Fruit fly (Drosophila melanogaster) whole organism, pupa: ENCODE measurements around the gene CG4613.

Experiments
- CG10348 ChIP-seq: fragments of 200-800 bp; sonication (Bioruptor generic); IDR thresholded peaks from 2 replicates; pipeline ENCODE4 v1.3.6; 2022; ENCODE audit warnings: missing biosample characterization, missing genetic modification characterization
- CG12605 ChIP-seq: fragments of 200-800 bp; sonication (Bioruptor generic); IDR thresholded peaks from 2 replicates; pipeline ENCODE4 v1.3.6; 2022; ENCODE audit warnings: missing biosample characterization, missing genetic modification characterization
- CG13204 ChIP-seq: fragments of 200-800 bp; sonication (Bioruptor generic); optimal IDR thresholded peaks from 2 replicates; lab custom pipeline; 2018; ENCODE audit warnings: missing biosample characterization, mild to moderate bottlenecking, missing genetic modification characterization, moderate library complexity
- CG14655 ChIP-seq: fragments of 200-800 bp; sonication (Bioruptor generic); optimal IDR thresholded peaks from 3 replicates; lab custom pipeline; 2017; ENCODE audit warnings: mild to moderate bottlenecking, missing biosample characterization, missing genetic modification reagents, missing genetic modification characterization
- CG15710 ChIP-seq: fragments of 200-800 bp; sonication (Bioruptor generic); optimal IDR thresholded peaks from 2 replicates; lab custom pipeline; 2018; ENCODE audit warnings: missing biosample characterization, mild to moderate bottlenecking, missing genetic modification characterization, moderate library complexity
- CG17806 ChIP-seq: fragments of 200-800 bp; sonication (Bioruptor generic); optimal IDR thresholded peaks from 2 replicates; lab custom pipeline; 2018; ENCODE audit warnings: missing biosample characterization, mild to moderate bottlenecking, missing genetic modification characterization, moderate library complexity
- CG32121 ChIP-seq: fragments of 200-800 bp; sonication (Bioruptor generic); IDR thresholded peaks from 2 replicates; pipeline ENCODE4 v1.3.6; 2022; ENCODE audit warnings: missing biosample characterization, missing genetic modification characterization
- CG34367 ChIP-seq: fragments of 200-800 bp; sonication (Bioruptor generic); optimal IDR thresholded peaks from 2 replicates; lab custom pipeline; 2018; ENCODE audit warnings: missing biosample characterization, mild to moderate bottlenecking, missing genetic modification characterization
- CG4496 ChIP-seq: fragments of 200-800 bp; sonication (Bioruptor generic); IDR thresholded peaks from 3 replicates; pipeline ENCODE4 v1.3.6; 2022; ENCODE audit warnings: missing biosample characterization, missing genetic modification characterization
- CG8159 ChIP-seq: fragments of 200-800 bp; sonication (Bioruptor generic); optimal IDR thresholded peaks from 3 replicates; lab custom pipeline; 2018; ENCODE audit warnings: missing biosample characterization, mild to moderate bottlenecking, missing genetic modification characterization, moderate library complexity
- CG8301 ChIP-seq: fragments of 200-800 bp; sonication (Bioruptor generic); optimal IDR thresholded peaks from 2 replicates; lab custom pipeline; 2018; ENCODE audit warnings: missing biosample characterization, mild to moderate bottlenecking, missing genetic modification characterization
- CG9948 ChIP-seq: fragments of 200-800 bp; sonication (Bioruptor generic); optimal IDR thresholded peaks from 2 replicates; lab custom pipeline; 2018; ENCODE audit warnings: missing biosample characterization, mild to moderate bottlenecking, missing genetic modification characterization, moderate library complexity
- D1 ChIP-seq: fragments of 200-800 bp; sonication (Bioruptor generic); optimal IDR thresholded peaks from 2 replicates; lab custom pipeline; 2018; ENCODE audit warnings: missing biosample characterization, mild to moderate bottlenecking, missing genetic modification characterization, moderate library complexity
- EcR ChIP-seq: fragments of 200-800 bp; sonication (Bioruptor generic); optimal IDR thresholded peaks from 3 replicates; lab custom pipeline; 2019; ENCODE audit warnings: missing biosample characterization, missing genetic modification characterization, mild to moderate bottlenecking, moderate library complexity, missing genetic modification reagents
- Ets98B ChIP-seq: fragments of 200-800 bp; sonication (Bioruptor generic); IDR thresholded peaks from 2 replicates; pipeline ENCODE4 v1.3.6; 2022; ENCODE audit warnings: missing biosample characterization, missing genetic modification characterization
- Pif1A ChIP-seq: fragments of 200-800 bp; sonication (Bioruptor generic); optimal IDR thresholded peaks from 3 replicates; lab custom pipeline; 2016; ENCODE audit warnings: missing biosample characterization, missing genetic modification characterization
- Pif1B ChIP-seq: fragments of 200-800 bp; sonication (Bioruptor generic); optimal IDR thresholded peaks from 3 replicates; lab custom pipeline; 2016; ENCODE audit warnings: missing biosample characterization, missing genetic modification characterization
- Snoo ChIP-seq: fragments of 200-800 bp; sonication (Bioruptor generic); optimal IDR thresholded peaks from 3 replicates; lab custom pipeline; 2017; ENCODE audit warnings: missing biosample characterization, mild to moderate bottlenecking, missing genetic modification characterization, inconsistent platforms
- fd96Ca ChIP-seq: fragments of 200-800 bp; sonication (Bioruptor generic); IDR thresholded peaks from 3 replicates; pipeline ENCODE4 v1.3.6; 2022; ENCODE audit warnings: missing biosample characterization, missing genetic modification characterization
- gl ChIP-seq: fragments of 200-800 bp; sonication (Bioruptor generic); optimal IDR thresholded peaks from 2 replicates; lab custom pipeline; 2018; ENCODE audit warnings: missing biosample characterization, mild to moderate bottlenecking, missing genetic modification characterization
- rn ChIP-seq: fragments of 200-800 bp; sonication (Bioruptor generic); IDR thresholded peaks from 2 replicates; pipeline ENCODE4 v1.3.6; 2022; ENCODE audit warnings: missing biosample characterization, missing genetic modification characterization

The CG4613 gene

DNA sequence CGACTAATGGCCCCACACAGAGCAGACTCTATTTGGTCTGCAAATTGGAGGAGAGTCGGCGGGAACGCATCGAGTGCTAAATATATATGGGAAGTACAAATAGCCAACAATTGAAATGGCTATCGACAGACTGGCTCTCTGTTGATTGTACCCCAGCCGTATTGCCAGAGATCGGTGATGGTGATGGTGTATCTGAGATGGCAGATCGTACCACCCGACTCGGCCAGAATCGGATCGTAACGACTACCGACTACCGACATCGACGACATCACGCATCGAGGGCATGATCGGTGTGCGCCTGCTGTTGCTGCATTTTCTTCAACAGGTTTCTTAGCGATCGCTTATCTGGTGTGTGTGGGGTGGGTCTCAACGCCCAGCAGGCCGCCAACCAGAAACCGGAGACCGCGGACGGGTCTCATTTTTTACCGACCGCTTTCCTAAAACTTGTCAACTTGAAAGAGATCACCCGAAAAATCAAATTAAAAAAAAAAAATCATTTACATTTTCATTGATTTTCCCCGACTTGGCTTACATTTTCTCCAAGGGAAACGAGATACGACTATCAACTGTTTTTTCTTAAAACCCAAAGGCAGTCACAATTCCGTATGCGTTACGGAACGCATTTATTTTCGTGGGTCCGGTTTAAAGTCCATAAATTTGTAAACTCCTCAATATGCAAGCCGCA is 22.6 kb upstream of the CG4613 start:
- TF ChIP-seq CG14655 (GFP tag; lab: Kevin White, UChicago) (peak; percentile 75), Snoo (tag; lab: Kevin White, UChicago) (no peak), CG4496 (GFP tag; lab: Robert Waterston, UW) (peak; percentile 85; the same call in 2 of the 3 replicates), CG12605 (peak; percentile 12; the same call in 1 of the 2 replicates), CG8159 (tag; lab: Kevin White, UChicago) (peak; percentile 69), rn (GFP tag; lab: Robert Waterston, UW) (0 out of 2 replicates have a peak, but pooled peaks have one; percentile 25), CG10348 (GFP tag; lab: Robert Waterston, UW) (no peak), CG13204 (GFP tag; lab: Kevin White, UChicago) (peak; percentile 61), Pif1B (GFP tag; lab: Kevin White, UChicago) (peak; percentile 45), CG15710 (tag; lab: Kevin White, UChicago) (peak; percentile 64), CG32121 (GFP tag; lab: Robert Waterston, UW) (peak; percentile 67), CG17806 (tag; lab: Kevin White, UChicago) (peak; percentile 59), CG34367 (peak; percentile 68), fd96Ca (GFP tag; lab: Robert Waterston, UW) (no peak), EcR (GFP tag; lab: Kevin White, UChicago) (peak; percentile 21), D1 (tag; lab: Kevin White, UChicago) (no peak), CG8301 (peak; percentile 45), gl (tag; lab: Kevin White, UChicago) (peak; percentile 86), Pif1A (GFP tag; lab: Kevin White, UChicago) (peak; percentile 70), Ets98B (GFP tag; lab: Robert Waterston, UW) (peak; percentile 70), CG9948 (tag; lab: Kevin White, UChicago) (peak; percentile 31)

DNA sequence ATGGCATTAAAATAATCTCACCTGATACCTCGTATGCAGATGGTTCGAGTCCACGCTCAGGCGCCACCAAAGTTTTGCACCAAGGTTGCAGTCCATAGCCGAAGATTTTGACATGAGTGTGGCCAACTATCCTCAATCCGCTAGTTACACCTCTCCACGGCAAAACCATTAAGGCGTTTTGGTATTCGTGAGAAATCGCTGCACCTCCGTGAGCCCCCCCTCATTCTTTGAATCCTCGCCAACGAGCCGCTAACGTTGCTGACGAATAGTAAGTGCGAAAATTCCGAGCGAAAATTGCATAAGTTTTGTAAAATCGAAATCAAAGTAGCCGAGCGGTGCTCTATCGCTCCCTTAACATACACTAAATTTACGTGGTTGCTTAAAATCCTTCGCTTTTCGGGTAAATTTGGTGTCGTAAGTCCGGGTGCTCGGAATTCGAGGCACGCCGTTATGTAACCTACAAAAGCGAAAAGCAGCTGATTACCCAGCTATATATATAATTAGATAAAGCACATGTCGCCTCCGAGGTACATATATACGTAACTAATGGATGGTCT is 16.0 kb upstream of the CG4613 start, which contains the start of gene Mpcp2:
Gene Mpcp2 (plus strand): TSS at position 217 of the 557 bp plus-strand sequence.
- TF ChIP-seq CG8159 (tag; lab: Kevin White, UChicago) (no peak), rn (GFP tag; lab: Robert Waterston, UW) (no peak), CG4496 (GFP tag; lab: Robert Waterston, UW) (peak; percentile 42; the same call in 1 of the 3 replicates), CG8301 (no peak), Pif1B (GFP tag; lab: Kevin White, UChicago) (no peak), CG17806 (tag; lab: Kevin White, UChicago) (no peak), CG13204 (GFP tag; lab: Kevin White, UChicago) (no peak), EcR (GFP tag; lab: Kevin White, UChicago) (peak; percentile 32), CG15710 (tag; lab: Kevin White, UChicago) (no peak), Snoo (tag; lab: Kevin White, UChicago) (no peak), Ets98B (GFP tag; lab: Robert Waterston, UW) (peak; percentile 6; the same call in 1 of the 2 replicates), CG32121 (GFP tag; lab: Robert Waterston, UW) (no peak), gl (tag; lab: Kevin White, UChicago) (no peak), Pif1A (GFP tag; lab: Kevin White, UChicago) (no peak), fd96Ca (GFP tag; lab: Robert Waterston, UW) (no peak), CG12605 (0 out of 2 replicates have a peak, but pooled peaks have one; percentile 8), D1 (tag; lab: Kevin White, UChicago) (peak; percentile 89), CG34367 (no peak), CG14655 (GFP tag; lab: Kevin White, UChicago) (no peak), CG9948 (tag; lab: Kevin White, UChicago) (no peak)

DNA sequence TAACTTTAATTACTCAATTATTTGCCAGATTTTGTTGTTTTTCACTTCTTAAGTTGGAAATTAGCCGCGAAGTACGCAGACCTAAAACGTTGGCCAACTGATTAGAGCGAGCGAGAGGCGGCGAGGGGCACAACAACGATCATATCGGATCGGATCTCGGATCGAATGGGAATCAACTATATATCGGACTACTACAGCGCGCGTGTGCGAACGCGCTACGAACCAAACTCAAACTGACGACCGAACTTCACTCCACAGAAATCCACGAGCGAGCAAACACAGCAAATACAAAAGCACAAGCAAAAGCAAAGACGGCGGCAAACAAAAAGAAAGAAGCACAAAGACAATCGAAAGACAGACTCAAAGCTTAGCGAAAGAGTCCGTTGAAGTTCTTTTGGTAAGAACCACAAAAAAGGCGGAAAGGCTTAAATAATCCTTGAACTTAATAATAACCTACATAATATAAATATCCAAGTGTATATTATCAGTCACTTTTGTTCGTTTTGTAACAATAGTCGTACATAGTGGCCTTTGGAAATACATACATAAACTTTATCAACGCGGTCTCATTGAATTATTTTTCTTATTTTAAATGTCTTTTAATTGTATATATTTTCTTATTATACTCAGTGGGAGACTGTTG is 14.7 kb upstream of the CG4613 start, which contains the start of the genes bbg and CG43246:
Gene bbg (minus strand): TSS at position 235 of the 643 bp plus-strand sequence.
Gene CG43246 (plus strand): TSS at position 593 of the 643 bp plus-strand sequence.
- peak; percentile 46; the same call in 1 of the 2 replicates for TF ChIP-seq Ets98B (GFP tag; lab: Robert Waterston, UW)
- TF ChIP-seq CG14655 (GFP tag; lab: Kevin White, UChicago) = no peak
- TF ChIP-seq CG10348 (GFP tag; lab: Robert Waterston, UW) = no peak
- peak; percentile 3 for TF ChIP-seq EcR (GFP tag; lab: Kevin White, UChicago)
- TF ChIP-seq CG4496 (GFP tag; lab: Robert Waterston, UW) = peak; percentile 64; the same call in 1 of the 3 replicates
- peak; percentile 18; the same call in 1 of the 2 replicates for TF ChIP-seq CG32121 (GFP tag; lab: Robert Waterston, UW)

DNA sequence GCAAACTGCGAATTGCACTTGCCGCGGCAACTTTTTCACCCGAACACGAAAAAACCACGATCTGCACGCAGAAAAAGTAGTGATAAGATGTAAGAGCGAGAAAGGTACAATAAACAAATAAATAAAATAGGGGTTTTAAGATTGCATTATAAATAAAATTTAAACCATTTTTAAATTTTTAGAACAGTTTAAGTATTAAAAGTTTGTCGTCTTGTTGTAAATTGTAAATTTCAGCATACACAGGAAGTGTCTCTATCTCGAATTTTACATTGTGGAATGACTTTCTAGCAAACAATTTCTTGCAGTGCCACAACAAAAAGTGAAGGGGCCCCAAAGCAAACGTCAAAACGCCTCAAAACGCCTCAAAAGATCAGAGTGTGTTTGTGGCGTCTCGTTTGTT is 13.1 kb upstream of the CG4613 start:
- TF ChIP-seq CG8159 (tag; lab: Kevin White, UChicago) = peak; percentile 68
- peak; percentile 85 for TF ChIP-seq CG14655 (GFP tag; lab: Kevin White, UChicago)
- TF ChIP-seq CG10348 (GFP tag; lab: Robert Waterston, UW) = no peak
- no peak for TF ChIP-seq CG13204 (GFP tag; lab: Kevin White, UChicago)
- TF ChIP-seq gl (tag; lab: Kevin White, UChicago) = no peak
- peak; percentile 79 for TF ChIP-seq CG32121 (GFP tag; lab: Robert Waterston, UW)
- TF ChIP-seq CG12605 = peak; percentile 62; the same call in 1 of the 2 replicates
- peak; percentile 48 for TF ChIP-seq CG15710 (tag; lab: Kevin White, UChicago)
- TF ChIP-seq CG9948 (tag; lab: Kevin White, UChicago) = peak; percentile 65
- TF ChIP-seq Snoo (tag; lab: Kevin White, UChicago) = peak; percentile 7
- TF ChIP-seq CG4496 (GFP tag; lab: Robert Waterston, UW) = peak; percentile 64; the same call in 2 of the 3 replicates
- no peak; the same call in 2 of the 3 replicates for TF ChIP-seq fd96Ca (GFP tag; lab: Robert Waterston, UW)
- TF ChIP-seq EcR (GFP tag; lab: Kevin White, UChicago) = no peak
- TF ChIP-seq CG17806 (tag; lab: Kevin White, UChicago) = peak; percentile 50
- peak; percentile 40 for TF ChIP-seq CG34367
- peak; percentile 71 for TF ChIP-seq Ets98B (GFP tag; lab: Robert Waterston, UW)
- peak; percentile 87 for TF ChIP-seq CG8301
- no peak for TF ChIP-seq rn (GFP tag; lab: Robert Waterston, UW)
- peak; percentile 9 for TF ChIP-seq D1 (tag; lab: Kevin White, UChicago)
- TF ChIP-seq Pif1A (GFP tag; lab: Kevin White, UChicago) = peak; percentile 67
- peak; percentile 35 for TF ChIP-seq Pif1B (GFP tag; lab: Kevin White, UChicago)
